Worm (Caenorhabditis elegans) whole organism, L1 larva: ENCODE results near the gene idpb-5.

Experiments used
- dpl-1 ChIP-seq, 3 experiments: fragments of 150-350 bp in 2 of 3; sonication (generic microtip) in 1 of 3; optimal IDR thresholded peaks; 2 replicates each; lab custom pipeline; 2014 to 2017; ENCODE audit warnings: missing biosample characterization in 3 of 3, missing genetic modification characterization in 3 of 3, missing genetic modification reagents in 3 of 3
- lin-35 ChIP-seq, 2 experiments: fragments of 150-350 bp; optimal IDR thresholded peaks; 2 replicates each; lab custom pipeline; 2014; ENCODE audit warnings: missing biosample characterization in 2 of 2, missing genetic modification characterization in 2 of 2, missing genetic modification reagents in 2 of 2
- lin-39 ChIP-seq: fragments of 150-350 bp; optimal IDR thresholded peaks from 2 replicates; lab custom pipeline; 2014; ENCODE audit warnings: missing biosample characterization, missing genetic modification reagents, missing genetic modification characterization
- nhr-20 ChIP-seq: sonication (generic microtip); optimal IDR thresholded peaks from 2 replicates; lab custom pipeline; 2016; ENCODE audit warnings: mild to moderate bottlenecking, missing genetic modification characterization, missing compliant biosample characterization
- pax-3 ChIP-seq: fragments of 200-800 bp; sonication (Bioruptor generic); optimal IDR thresholded peaks from 2 replicates; lab custom pipeline; 2018; ENCODE audit warnings: mild to moderate bottlenecking, missing genetic modification characterization, moderate library complexity, missing compliant biosample characterization
- rnt-1 ChIP-seq: sonication (generic microtip); optimal IDR thresholded peaks from 2 replicates; lab custom pipeline; 2016; ENCODE audit warnings: mild to moderate bottlenecking, missing genetic modification characterization, moderate library complexity, missing compliant biosample characterization
- snu-23 ChIP-seq: sonication (generic microtip); optimal IDR thresholded peaks from 2 replicates; lab custom pipeline; 2016; ENCODE audit warnings: missing genetic modification characterization, missing compliant biosample characterization
- zip-4 ChIP-seq: fragments of 200-800 bp; sonication (Bioruptor generic); optimal IDR thresholded peaks from 2 replicates; lab custom pipeline; 2018; ENCODE audit warnings: mild to moderate bottlenecking, missing genetic modification characterization, moderate library complexity, missing compliant biosample characterization

Gene idpb-5

ce11 chrV:11889115-11889935 is 50.0 kb downstream of the idpb-5 start (continued):
- TF ChIP-seq pax-3 (tag; lab: Kevin White, UChicago) (peak; percentile 50), nhr-20 (peak; percentile 40), lin-39 (tag; lab: Kevin White, UChicago) (peak; percentile 40), zip-4 (GFP tag; lab: Kevin White, UChicago) (no peak), snu-23 (GFP tag; lab: Kevin White, UChicago) (peak; percentile 62), dpl-1 (GFP tag; optimal IDR thresholded peaks at IDR 0.05; lab: Kevin White, UChicago) (peak; percentile 12 to 37 (median 16)), rnt-1 (tag; lab: Kevin White, UChicago) (peak; percentile 83), lin-35 (GFP tag; optimal IDR thresholded peaks at IDR 0.05; lab: Kevin White, UChicago) (peak in 1 of 2 experiments; percentile 50)
- TF ChIP-seq, all 84 proteins: peak for 25
